Fruit fly (Drosophila melanogaster) whole organism, embryonic: ENCODE data around the gene CG7987.

Experiments
- ATbp ChIP-seq: fragments of 200-800 bp; sonication (Bioruptor generic); optimal IDR thresholded peaks from 2 replicates; lab custom pipeline; 2017; ENCODE audit warnings: missing biosample characterization, mild to moderate bottlenecking, missing genetic modification characterization, missing genetic modification reagents
- Bdp1 ChIP-seq: fragments of 200-800 bp; sonication (Bioruptor generic); optimal IDR thresholded peaks from 3 replicates; lab custom pipeline; 2016; ENCODE audit warnings: missing biosample characterization, missing genetic modification characterization
- Bgb ChIP-seq: fragments of 200-800 bp; sonication (Bioruptor generic); IDR thresholded peaks from 2 replicates; pipeline ENCODE4 v1.3.6; 2022; ENCODE audit warnings: missing biosample characterization, missing genetic modification characterization; ENCODE audit not compliant: partially characterized antibody
- CG10543 ChIP-seq: fragments of 200-800 bp; sonication (Bioruptor generic); optimal IDR thresholded peaks from 3 replicates; lab custom pipeline; 2017; ENCODE audit warnings: missing biosample characterization, mild to moderate bottlenecking, missing genetic modification characterization, moderate library complexity
- CG10959 ChIP-seq: fragments of 200-800 bp; sonication (Bioruptor generic); IDR thresholded peaks from 2 replicates; pipeline ENCODE4 v1.3.6; 2022; ENCODE audit warnings: missing biosample characterization, missing genetic modification characterization
- CG11085 ChIP-seq: fragments of 200-800 bp; sonication (Bioruptor generic); IDR thresholded peaks from 2 replicates; pipeline ENCODE4 v1.3.6; 2022; ENCODE audit warnings: missing biosample characterization, missing genetic modification characterization
- CG11247 ChIP-seq: fragments of 200-800 bp; sonication (Bioruptor generic); IDR thresholded peaks from 2 replicates; pipeline ENCODE4 v1.3.6; 2022; ENCODE audit warnings: missing biosample characterization, missing genetic modification characterization
- CG11695 ChIP-seq: fragments of 200-800 bp; sonication (Bioruptor generic); IDR thresholded peaks from 3 replicates; pipeline ENCODE4 v1.3.6; 2022; ENCODE audit warnings: missing biosample characterization, missing genetic modification characterization
- CG12071 ChIP-seq: fragments of 200-800 bp; sonication (Bioruptor generic); optimal IDR thresholded peaks from 3 replicates; lab custom pipeline; 2018; ENCODE audit warnings: missing biosample characterization, mild to moderate bottlenecking, missing genetic modification characterization
- CG12744 ChIP-seq: fragments of 200-800 bp; sonication (Bioruptor generic); optimal IDR thresholded peaks from 2 replicates; lab custom pipeline; 2016; ENCODE audit warnings: missing biosample characterization, missing genetic modification characterization
- CG12942 ChIP-seq: fragments of 200-800 bp; sonication (Bioruptor generic); optimal IDR thresholded peaks from 3 replicates; lab custom pipeline; 2016; ENCODE audit warnings: missing biosample characterization, missing genetic modification characterization
- CG14014 ChIP-seq: fragments of 200-800 bp; sonication (Bioruptor generic); IDR thresholded peaks from 2 replicates; pipeline ENCODE4 v1.3.6; 2022; ENCODE audit warnings: missing biosample characterization, missing genetic modification characterization
- CG14667 ChIP-seq: fragments of 200-800 bp; sonication (Bioruptor generic); IDR thresholded peaks from 2 replicates; pipeline ENCODE4 v1.3.6; 2022; ENCODE audit warnings: missing biosample characterization, missing genetic modification characterization
- CG14860 ChIP-seq: fragments of 200-800 bp; sonication (Bioruptor generic); IDR thresholded peaks from 3 replicates; pipeline ENCODE4 v1.3.6; 2022; ENCODE audit warnings: missing biosample characterization, missing genetic modification characterization; ENCODE audit not compliant: partially characterized antibody
- CG17359 ChIP-seq: fragments of 200-800 bp; sonication (Bioruptor generic); optimal IDR thresholded peaks from 3 replicates; lab custom pipeline; 2018; ENCODE audit warnings: missing biosample characterization, mild to moderate bottlenecking, missing genetic modification characterization, moderate library complexity
- CG2875 ChIP-seq: fragments of 200-800 bp; sonication (Bioruptor generic); optimal IDR thresholded peaks from 2 replicates; lab custom pipeline; 2017; ENCODE audit warnings: missing biosample characterization, mild to moderate bottlenecking, missing genetic modification characterization, missing genetic modification reagents
- CG32767 ChIP-seq: fragments of 200-800 bp; sonication (Bioruptor generic); IDR thresholded peaks from 2 replicates; pipeline ENCODE4 v1.3.6; 2022; ENCODE audit warnings: missing biosample characterization, missing genetic modification characterization
- CG3407 ChIP-seq: fragments of 200-800 bp; sonication (Bioruptor generic); optimal IDR thresholded peaks from 2 replicates; lab custom pipeline; 2018; ENCODE audit warnings: missing biosample characterization, mild to moderate bottlenecking, missing genetic modification characterization
- CG6813 ChIP-seq: fragments of 200-800 bp; sonication (Bioruptor generic); optimal IDR thresholded peaks from 2 replicates; lab custom pipeline; 2017; ENCODE audit warnings: missing biosample characterization, missing genetic modification characterization, mild to moderate bottlenecking, moderate library complexity, missing genetic modification reagents
- CG9609 ChIP-seq: fragments of 200-800 bp; sonication (Bioruptor generic); optimal IDR thresholded peaks from 3 replicates; lab custom pipeline; 2016; ENCODE audit warnings: missing biosample characterization, missing genetic modification characterization
- Dref ChIP-seq: fragments of 200-800 bp; sonication (Bioruptor generic); IDR thresholded peaks from 2 replicates; pipeline ENCODE4 v1.3.6; 2022; ENCODE audit warnings: missing biosample characterization, missing genetic modification characterization
- HLH54F ChIP-seq: fragments of 200-800 bp; sonication (Bioruptor generic); optimal IDR thresholded peaks from 3 replicates; lab custom pipeline; 2016; ENCODE audit warnings: missing biosample characterization, missing genetic modification characterization
- Hand ChIP-seq: fragments of 200-800 bp; sonication (Bioruptor generic); optimal IDR thresholded peaks from 2 replicates; lab custom pipeline; 2017; ENCODE audit warnings: mild to moderate bottlenecking, missing biosample characterization, missing genetic modification reagents, missing genetic modification characterization
- Mrtf ChIP-seq: fragments of 200-800 bp; sonication (Bioruptor generic); IDR thresholded peaks from 3 replicates; pipeline ENCODE4 v1.3.6; 2022; ENCODE audit warnings: missing biosample characterization, missing genetic modification characterization
- NC2α ChIP-seq: fragments of 200-800 bp; sonication (Bioruptor generic); optimal IDR thresholded peaks from 2 replicates; lab custom pipeline; 2016; ENCODE audit warnings: missing biosample characterization, missing genetic modification characterization
- Pdp1 ChIP-seq, 2 experiments: fragments of 200-800 bp; sonication (Bioruptor generic); optimal IDR thresholded peaks; 3 replicates each; lab custom pipeline; 2016; ENCODE audit warnings: missing biosample characterization in 2 of 2, missing genetic modification characterization in 2 of 2, mild to moderate bottlenecking in 1 of 2, moderate library complexity in 1 of 2
- Sox100B ChIP-seq: fragments of 200-800 bp; sonication (Bioruptor generic); optimal IDR thresholded peaks from 3 replicates; lab custom pipeline; 2018; ENCODE audit warnings: missing biosample characterization, mild to moderate bottlenecking, missing genetic modification characterization
- Sox102F ChIP-seq: fragments of 200-800 bp; sonication (Bioruptor generic); optimal IDR thresholded peaks from 2 replicates; lab custom pipeline; 2018; ENCODE audit warnings: missing biosample characterization, mild to moderate bottlenecking, missing genetic modification characterization, moderate library complexity
- Xbp1 ChIP-seq: fragments of 200-800 bp; sonication (Bioruptor generic); optimal IDR thresholded peaks from 3 replicates; lab custom pipeline; 2016; ENCODE audit warnings: missing biosample characterization, mild to moderate bottlenecking, missing genetic modification characterization
- al ChIP-seq: fragments of 200-800 bp; sonication (Bioruptor generic); IDR thresholded peaks from 2 replicates; pipeline ENCODE4 v1.3.6; 2022; ENCODE audit warnings: missing biosample characterization, missing genetic modification characterization
- bsh ChIP-seq, 2 experiments: fragments of 200-800 bp; sonication (Bioruptor generic); optimal IDR thresholded peaks; 2 replicates each; lab custom pipeline; 2017 to 2018; ENCODE audit warnings: mild to moderate bottlenecking in 2 of 2, missing biosample characterization in 2 of 2, missing genetic modification characterization in 2 of 2, moderate library complexity in 1 of 2
- cad ChIP-seq: fragments of >200 bp; optimal IDR thresholded peaks from 2 replicates; lab custom pipeline; 2017; ENCODE audit warnings: missing biosample characterization, missing genetic modification characterization
- caup ChIP-seq: fragments of 200-800 bp; sonication (Bioruptor generic); optimal IDR thresholded peaks from 3 replicates; lab custom pipeline; 2017; ENCODE audit warnings: missing biosample characterization, mild to moderate bottlenecking, missing genetic modification characterization, moderate library complexity; ENCODE audit not compliant: severe bottlenecking
- cg ChIP-seq: fragments of 200-800 bp; sonication (Bioruptor generic); optimal IDR thresholded peaks from 3 replicates; lab custom pipeline; 2019; ENCODE audit warnings: missing biosample characterization, mild to moderate bottlenecking, missing genetic modification characterization, moderate library complexity
- dati ChIP-seq: fragments of 200-800 bp; sonication (Bioruptor generic); IDR thresholded peaks from 2 replicates; pipeline ENCODE4 v1.3.6; 2022; ENCODE audit warnings: missing biosample characterization, missing genetic modification characterization
- dm ChIP-seq: fragments of 200-800 bp; sonication (Bioruptor generic); optimal IDR thresholded peaks from 3 replicates; lab custom pipeline; 2016; ENCODE audit warnings: missing biosample characterization, missing genetic modification characterization
- ewg ChIP-seq: fragments of 200-800 bp; sonication (Bioruptor generic); optimal IDR thresholded peaks from 3 replicates; lab custom pipeline; 2017; ENCODE audit warnings: mild to moderate bottlenecking, missing biosample characterization, missing genetic modification reagents, missing genetic modification characterization
- fd3F ChIP-seq: fragments of 200-800 bp; sonication (Bioruptor generic); optimal IDR thresholded peaks from 2 replicates; lab custom pipeline; 2018; ENCODE audit warnings: missing biosample characterization, mild to moderate bottlenecking, missing genetic modification characterization, moderate library complexity
- fd96Cb ChIP-seq: fragments of 200-800 bp; sonication (Bioruptor generic); optimal IDR thresholded peaks from 2 replicates; lab custom pipeline; 2018; ENCODE audit warnings: missing biosample characterization, mild to moderate bottlenecking, missing genetic modification characterization, moderate library complexity
- fu2 ChIP-seq: fragments of 200-800 bp; sonication (Bioruptor generic); optimal IDR thresholded peaks from 2 replicates; lab custom pipeline; 2016; ENCODE audit warnings: missing biosample characterization, missing genetic modification characterization
- lilli ChIP-seq: fragments of 200-800 bp; sonication (Bioruptor generic); optimal IDR thresholded peaks from 3 replicates; lab custom pipeline; 2016; ENCODE audit warnings: missing biosample characterization, missing genetic modification characterization
- nerfin-2 ChIP-seq: fragments of 200-800 bp; sonication (Bioruptor generic); IDR thresholded peaks from 2 replicates; pipeline ENCODE4 v1.3.6; 2022; ENCODE audit warnings: missing biosample characterization, missing genetic modification characterization; ENCODE audit not compliant: partially characterized antibody
- nom ChIP-seq: fragments of 200-800 bp; sonication (Bioruptor generic); optimal IDR thresholded peaks from 2 replicates; lab custom pipeline; 2017; ENCODE audit warnings: missing biosample characterization, missing genetic modification characterization, mild to moderate bottlenecking, moderate library complexity, missing genetic modification reagents
- schlank ChIP-seq: fragments of 200-800 bp; sonication (Bioruptor generic); optimal IDR thresholded peaks from 2 replicates; lab custom pipeline; 2018; ENCODE audit warnings: missing biosample characterization, mild to moderate bottlenecking, missing genetic modification characterization
- scrt ChIP-seq: fragments of 200-800 bp; sonication (Bioruptor generic); optimal IDR thresholded peaks from 2 replicates; lab custom pipeline; 2018; ENCODE audit warnings: missing biosample characterization, mild to moderate bottlenecking, missing genetic modification characterization, moderate library complexity
- sens ChIP-seq: fragments of 200-800 bp; sonication (Bioruptor generic); peaks from one replicate; lab custom pipeline; 2016; ENCODE audit warnings: missing biosample characterization, missing genetic modification characterization
- slp2 ChIP-seq: fragments of 200-800 bp; sonication (Bioruptor generic); optimal IDR thresholded peaks from 2 replicates; lab custom pipeline; 2016; ENCODE audit warnings: missing biosample characterization, missing genetic modification characterization
- unpg ChIP-seq: fragments of 200-800 bp; sonication (Bioruptor generic); optimal IDR thresholded peaks from 3 replicates; lab custom pipeline; 2018; ENCODE audit warnings: missing biosample characterization, mild to moderate bottlenecking, missing genetic modification characterization, moderate library complexity
- z ChIP-seq: fragments of 200-800 bp; sonication (Bioruptor generic); IDR thresholded peaks from 3 replicates; pipeline ENCODE4 v1.3.6; 2022; ENCODE audit warnings: missing biosample characterization, missing genetic modification characterization
- zf30C ChIP-seq: fragments of 200-800 bp; sonication (Bioruptor generic); optimal IDR thresholded peaks from 3 replicates; lab custom pipeline; 2018; ENCODE audit warnings: missing biosample characterization, mild to moderate bottlenecking, missing genetic modification characterization
- zfh2 ChIP-seq: fragments of 200-800 bp; sonication (Bioruptor generic); optimal IDR thresholded peaks from 2 replicates; lab custom pipeline; 2016; ENCODE audit warnings: missing biosample characterization, missing genetic modification characterization

The CG7987 gene

dm6 chr3R:14526657-14527056, 49.0 kb downstream of the CG7987 start (continued):
- TF ChIP-seq CG14860 (GFP tag; lab: Robert Waterston, UW) (no peak), zf30C (GFP tag; lab: Kevin White, UChicago) (no peak), bsh (GFP tag; optimal IDR thresholded peaks at IDR 0.05; lab: Kevin White, UChicago) (no peak), CG12744 (GFP tag; lab: Kevin White, UChicago) (no peak), CG10543 (GFP tag; lab: Kevin White, UChicago) (no peak), schlank (tag; lab: Kevin White, UChicago) (no peak), CG12942 (GFP tag; lab: Kevin White, UChicago) (no peak), Hand (no peak), CG11695 (no peak), ewg (GFP tag; lab: Kevin White, UChicago) (no peak), z (no peak), zfh2 (GFP tag; lab: Kevin White, UChicago) (no peak), lilli (GFP tag; lab: Kevin White, UChicago) (no peak), ATbp (GFP tag; lab: Kevin White, UChicago) (peak; percentile 16), CG12071 (peak; percentile 21), sens (GFP tag; lab: Kevin White, UChicago) (peak; percentile 6), CG32767 (GFP tag; lab: Robert Waterston, UW) (no peak), Bgb (GFP tag; lab: Robert Waterston, UW) (no peak), fd3F (GFP tag; lab: Kevin White, UChicago) (no peak), CG6813 (GFP tag; lab: Kevin White, UChicago) (peak; percentile 43), nerfin-2 (GFP tag; lab: Robert Waterston, UW) (no peak), Sox102F (peak; percentile 12), HLH54F (GFP tag; lab: Kevin White, UChicago) (no peak), CG14014 (no peak), CG2875 (GFP tag; lab: Kevin White, UChicago) (no peak), NC2α (GFP tag; lab: Kevin White, UChicago) (no peak), CG11247 (no peak), scrt (GFP tag; lab: Kevin White, UChicago) (peak; percentile 8), unpg (no peak), CG17359 (tag; lab: Kevin White, UChicago) (no peak), Bdp1 (GFP tag; lab: Kevin White, UChicago) (no peak), CG9609 (GFP tag; lab: Kevin White, UChicago) (no peak), Mrtf (GFP tag; lab: Robert Waterston, UW) (no peak), Pdp1 (GFP tag; optimal IDR thresholded peaks at IDR 0.05; lab: Kevin White, UChicago) (no peak), dati (no peak), Sox100B (GFP tag; lab: Kevin White, UChicago) (no peak), fd96Cb (tag; lab: Kevin White, UChicago) (no peak), Dref (GFP tag; lab: Robert Waterston, UW) (no peak), fu2 (no peak), caup (GFP tag; lab: Kevin White, UChicago) (peak; percentile 7), al (GFP tag; lab: Robert Waterston, UW) (no peak), Xbp1 (GFP tag; lab: Kevin White, UChicago) (no peak), dm (GFP tag; lab: Kevin White, UChicago) (no peak), nom (no peak), slp2 (GFP tag; lab: Kevin White, UChicago) (no peak), cg (no peak), cad (GFP tag; lab: Kevin White, UChicago) (no peak), CG11085 (GFP tag; lab: Robert Waterston, UW) (no peak), CG3407 (GFP tag; lab: Kevin White, UChicago) (peak; percentile 10), CG14667 (GFP tag; lab: Robert Waterston, UW) (no peak), CG10959 (GFP tag; lab: Robert Waterston, UW) (no peak)
